Worm (Caenorhabditis elegans) whole organism, L4/young adult: Measurements from ENCODE around the gene cut-2.

Source experiments
- W03F9.2 ChIP-seq: fragments of 150-350 bp; optimal IDR thresholded peaks from 2 replicates; lab custom pipeline; 2014; ENCODE audit warnings: missing biosample characterization, missing genetic modification characterization
- dao-5 ChIP-seq: sonication (generic microtip); optimal IDR thresholded peaks from 2 replicates; lab custom pipeline; 2016; ENCODE audit warnings: missing genotype, missing genetic modification characterization, moderate library complexity, missing compliant biosample characterization
- him-1 ChIP-seq: sonication (generic microtip); optimal IDR thresholded peaks from 2 replicates; lab custom pipeline; 2016; ENCODE audit warnings: missing genotype, missing genetic modification reagents, missing genetic modification characterization, missing compliant biosample characterization

Gene cut-2

ce11 chrV:13414585-13414984 is at the start of gene cut-2:
cut-2 (plus strand) TSS chrV:13414949.
- TF ChIP-seq him-1 (tag; lab: Kevin White, UChicago) = no peak
- no peak for TF ChIP-seq W03F9.2
- no peak for TF ChIP-seq dao-5 (tag; lab: Kevin White, UChicago)

ce11 chrV:13366488-13366887 is 48.3 kb upstream of the cut-2 start:
- TF ChIP-seq him-1 (tag; lab: Kevin White, UChicago) (no peak), dao-5 (tag; lab: Kevin White, UChicago) (no peak), W03F9.2 (no peak)

- TF ChIP-seq dao-5 (tag; lab: Kevin White, UChicago) (no peak), him-1 (tag; lab: Kevin White, UChicago) (no peak), W03F9.2 (no peak)
Observed at ce11 chrV:13367024-13367423, 47.7 kb upstream of the cut-2 start, which contains the start of gene srx-125. srx-125 (plus strand) TSS chrV:13367324.

- TF ChIP-seq dao-5 (tag; lab: Kevin White, UChicago) = no peak
Observed at ce11 chrV:13369663-13370062, 45.1 kb upstream of the cut-2 start.

- TF ChIP-seq dao-5 (tag; lab: Kevin White, UChicago) = no peak
- TF ChIP-seq W03F9.2 = no peak
- no peak for TF ChIP-seq him-1 (tag; lab: Kevin White, UChicago)
Observed at ce11 chrV:13370265-13370664, 44.5 kb upstream of the cut-2 start.

- no peak for TF ChIP-seq W03F9.2
- no peak for TF ChIP-seq him-1 (tag; lab: Kevin White, UChicago)
- TF ChIP-seq dao-5 (tag; lab: Kevin White, UChicago) = no peak
Observed at ce11 chrV:13371336-13371735, 43.4 kb upstream of the cut-2 start.

- no peak for TF ChIP-seq W03F9.2
- TF ChIP-seq dao-5 (tag; lab: Kevin White, UChicago) = no peak
- TF ChIP-seq him-1 (tag; lab: Kevin White, UChicago) = no peak
Observed at ce11 chrV:13372821-13373220, 41.9 kb upstream of the cut-2 start.

- no peak for TF ChIP-seq W03F9.2
Observed at ce11 chrV:13373643-13374042, 41.1 kb upstream of the cut-2 start.

- TF ChIP-seq W03F9.2 (no peak), him-1 (tag; lab: Kevin White, UChicago) (no peak), dao-5 (tag; lab: Kevin White, UChicago) (no peak)
Observed at ce11 chrV:13374532-13374931, 40.2 kb upstream of the cut-2 start.

ce11 chrV:13375861-13376260 is 38.9 kb upstream of the cut-2 start:
- TF ChIP-seq W03F9.2 = no peak

ce11 chrV:13377130-13377529 is 37.6 kb upstream of the cut-2 start:
- TF ChIP-seq dao-5 (tag; lab: Kevin White, UChicago) = no peak
- no peak for TF ChIP-seq him-1 (tag; lab: Kevin White, UChicago)
- no peak for TF ChIP-seq W03F9.2

- TF ChIP-seq dao-5 (tag; lab: Kevin White, UChicago) (no peak), him-1 (tag; lab: Kevin White, UChicago) (no peak), W03F9.2 (no peak)
Observed at ce11 chrV:13380178-13380577, 34.6 kb upstream of the cut-2 start, which contains the start of gene ifbp-1. ifbp-1 (minus strand) TSS chrV:13380262.

ce11 chrV:13380980-13381379 is 33.8 kb upstream of the cut-2 start, which contains the start of gene cpz-2:
cpz-2 (plus strand) TSS chrV:13381189.
- TF ChIP-seq him-1 (tag; lab: Kevin White, UChicago) = no peak
- no peak for TF ChIP-seq dao-5 (tag; lab: Kevin White, UChicago)
- TF ChIP-seq W03F9.2 = no peak

- no peak for TF ChIP-seq him-1 (tag; lab: Kevin White, UChicago)
- no peak for TF ChIP-seq dao-5 (tag; lab: Kevin White, UChicago)
Observed at ce11 chrV:13385798-13386197, 29.0 kb upstream of the cut-2 start, which contains the start of gene gcy-34. gcy-34 (minus strand) TSS chrV:13385898.

ce11 chrV:13387472-13387871 is 27.3 kb upstream of the cut-2 start:
- TF ChIP-seq dao-5 (tag; lab: Kevin White, UChicago) (no peak), him-1 (tag; lab: Kevin White, UChicago) (no peak), W03F9.2 (no peak)

- TF ChIP-seq dao-5 (tag; lab: Kevin White, UChicago) (no peak), W03F9.2 (no peak), him-1 (tag; lab: Kevin White, UChicago) (no peak)
Observed at ce11 chrV:13388961-13389360, 25.8 kb upstream of the cut-2 start.
